Fruit fly (Drosophila melanogaster): ENCODE data around the gene fon.
A peak's percentile ranks its signal among the peaks of the same experiment; 100 is the strongest.

fon gene

DNA sequence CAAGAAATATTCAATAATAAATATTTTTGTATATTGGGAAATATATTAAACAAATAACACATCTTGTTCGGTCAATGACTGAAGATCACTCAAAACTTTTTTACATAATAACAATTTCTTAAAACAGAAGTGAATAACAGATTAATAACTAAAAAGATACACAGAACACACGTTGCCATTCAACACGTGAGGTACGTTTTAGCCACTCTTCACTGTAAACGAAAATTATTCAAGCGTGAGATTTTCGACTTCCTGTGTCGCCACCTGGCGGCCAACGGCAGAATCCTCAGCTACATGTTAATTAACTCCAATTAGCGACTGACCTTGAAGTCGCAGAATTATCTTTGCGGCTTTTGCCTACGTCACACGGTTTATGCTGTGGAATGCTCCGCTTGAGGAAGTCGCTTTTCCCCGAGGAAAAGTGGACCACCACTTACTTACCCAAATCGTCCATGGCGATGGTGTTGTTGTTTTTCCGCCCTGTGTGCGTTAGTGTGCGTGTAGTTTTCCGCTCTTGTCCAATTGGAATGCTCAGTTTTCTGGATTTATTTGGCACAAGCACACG, 39.8 kb upstream of the fon start (continued):
- TF ChIP-seq D19B (GFP tag; optimal IDR thresholded peaks at IDR 0.05): peak; percentile 38
- peak; percentile 9 for TF ChIP-seq jing (GFP tag; optimal IDR thresholded peaks at IDR 0.05)
- peak; percentile 32 for TF ChIP-seq Fer2 (tag; optimal IDR thresholded peaks at IDR 0.05)
- peak; percentile 82; the same call in 1 of the 3 replicates for TF ChIP-seq CG2199 (GFP tag; IDR thresholded peaks at IDR 0.05)
- peak; percentile 55 for TF ChIP-seq Taf1 (GFP tag; IDR thresholded peaks at IDR 0.05)
- peak in 1 of 2 experiments; percentile 58 for TF ChIP-seq chif (GFP tag; optimal IDR thresholded peaks at IDR 0.05)
- TF ChIP-seq ara (GFP tag; IDR thresholded peaks at IDR 0.05): peak; percentile 70
- TF ChIP-seq crc (GFP tag; optimal IDR thresholded peaks at IDR 0.05): peak; percentile 19
- no peak for TF ChIP-seq D (optimal IDR thresholded peaks at IDR 0.05)
- peak; percentile 68 for TF ChIP-seq D (GFP tag; optimal IDR thresholded peaks at IDR 0.05)
- peak; percentile 51 for TF ChIP-seq CG11085 (GFP tag; IDR thresholded peaks at IDR 0.05)
- peak; percentile 71 for TF ChIP-seq Fer3 (tag; optimal IDR thresholded peaks at IDR 0.05)
- peak; percentile 54; the same call in 1 of the 3 replicates for TF ChIP-seq CG11695 (GFP tag; IDR thresholded peaks at IDR 0.05)
- peak; percentile 63 for TF ChIP-seq dmrt11E (tag; optimal IDR thresholded peaks at IDR 0.05)
- no peak for TF ChIP-seq chm (GFP tag; IDR thresholded peaks at IDR 0.05)
- TF ChIP-seq Atf3 (GFP tag; optimal IDR thresholded peaks at IDR 0.05): peak; percentile 25
- peak; percentile 64 for TF ChIP-seq CG30431 (GFP tag; optimal IDR thresholded peaks at IDR 0.05)
- peak; percentile 80 for TF ChIP-seq zen (tag; optimal IDR thresholded peaks at IDR 0.05)
- TF ChIP-seq CG4730 (GFP tag; IDR thresholded peaks at IDR 0.05): peak; percentile 55
- TF ChIP-seq her (GFP tag; optimal IDR thresholded peaks at IDR 0.05): peak; percentile 22
- TF ChIP-seq Gsc (GFP tag; IDR thresholded peaks at IDR 0.05): no peak
- TF ChIP-seq CG6791 (GFP tag; IDR thresholded peaks at IDR 0.05; ENCODE audit: partially characterized antibody): peak; percentile 19; the same call in 1 of the 3 replicates
- TF ChIP-seq corto (GFP tag; optimal IDR thresholded peaks at IDR 0.05): peak; percentile 11
- TF ChIP-seq stc (GFP tag; IDR thresholded peaks at IDR 0.05): peak; percentile 52; the same call in 1 of the 2 replicates
- TF ChIP-seq CG18476 (GFP tag; optimal IDR thresholded peaks at IDR 0.05): peak; percentile 28
- TF ChIP-seq Optix (GFP tag; IDR thresholded peaks at IDR 0.05): 0 out of 3 replicates have a peak, but pooled peaks have one; percentile 7
- peak; percentile 54; the same call in 1 of the 2 replicates for TF ChIP-seq CG9215 (GFP tag; IDR thresholded peaks at IDR 0.05)
- TF ChIP-seq Six4 (GFP tag; optimal IDR thresholded peaks at IDR 0.05): peak; percentile 35
- TF ChIP-seq kni (GFP tag; optimal IDR thresholded peaks at IDR 0.05): peak; percentile 86
- peak; percentile 50 for TF ChIP-seq caup (GFP tag; optimal IDR thresholded peaks at IDR 0.05; ENCODE audit: severe bottlenecking)
- peak; percentile 17 for TF ChIP-seq gcm (GFP tag; optimal IDR thresholded peaks at IDR 0.05)
- TF ChIP-seq C15 (GFP tag; IDR thresholded peaks at IDR 0.05): no peak
- peak; percentile 75 for TF ChIP-seq CG6813 (GFP tag; optimal IDR thresholded peaks at IDR 0.05)
- peak; percentile 42 for TF ChIP-seq CG12104 (GFP tag; optimal IDR thresholded peaks at IDR 0.05)
- TF ChIP-seq org-1 (GFP tag; optimal IDR thresholded peaks at IDR 0.05): peak; percentile 66
- TF ChIP-seq CG10543 (GFP tag; optimal IDR thresholded peaks at IDR 0.05): peak; percentile 72
- TF ChIP-seq CG16863 (GFP tag; optimal IDR thresholded peaks at IDR 0.05): peak; percentile 39
- TF ChIP-seq Dfd (GFP tag; optimal IDR thresholded peaks at IDR 0.05): no peak
- TF ChIP-seq Spps (tag; optimal IDR thresholded peaks at IDR 0.05): no peak
- peak in 1 of 2 experiments; percentile 66 for TF ChIP-seq Hr78 (GFP tag; optimal IDR thresholded peaks at IDR 0.05)
- TF ChIP-seq CG4424 (GFP tag; optimal IDR thresholded peaks at IDR 0.05): peak; percentile 74
- no peak for TF ChIP-seq CG32767 (GFP tag; IDR thresholded peaks at IDR 0.05)
- TF ChIP-seq CG14860 (GFP tag; IDR thresholded peaks at IDR 0.05; ENCODE audit: partially characterized antibody): no peak
- TF ChIP-seq wdn (GFP tag; IDR thresholded peaks at IDR 0.05): 0 out of 2 replicates have a peak, but pooled peaks have one; percentile 38
- peak; percentile 47 for TF ChIP-seq al (GFP tag; IDR thresholded peaks at IDR 0.05)
- peak; percentile 61 for TF ChIP-seq fd96Cb (tag; optimal IDR thresholded peaks at IDR 0.05)
- TF ChIP-seq otp (GFP tag; IDR thresholded peaks at IDR 0.05): peak; percentile 94
- peak; percentile 81 for TF ChIP-seq pros (GFP tag; optimal IDR thresholded peaks at IDR 0.05)
- TF ChIP-seq lilli (GFP tag; optimal IDR thresholded peaks at IDR 0.05): peak; percentile 78
- no peak for TF ChIP-seq dimm (GFP tag; IDR thresholded peaks at IDR 0.05)
